Fruit fly (Drosophila melanogaster) whole organism, embryonic: ENCODE data around the gene eca.

ENCODE experiments used
- Bteb2 ChIP-seq: fragments of 200-800 bp; sonication (Bioruptor generic); optimal IDR thresholded peaks from 2 replicates; lab custom pipeline; 2016; ENCODE audit warnings: missing biosample characterization, missing genetic modification characterization
- CG10274 ChIP-seq: fragments of 200-800 bp; sonication (Bioruptor generic); optimal IDR thresholded peaks from 3 replicates; lab custom pipeline; 2017; ENCODE audit warnings: missing biosample characterization, mild to moderate bottlenecking, missing genetic modification characterization
- CG11093 ChIP-seq: fragments of 200-800 bp; sonication (Bioruptor generic); IDR thresholded peaks from 3 replicates; pipeline ENCODE4 v1.3.6; 2022; ENCODE audit warnings: missing biosample characterization, missing genetic modification characterization
- CG11560 ChIP-seq: fragments of 200-800 bp; sonication (Bioruptor generic); IDR thresholded peaks from 3 replicates; pipeline ENCODE4 v1.3.6; 2022; ENCODE audit warnings: missing biosample characterization, missing genetic modification characterization
- CG12155 ChIP-seq: fragments of 200-800 bp; sonication (Bioruptor generic); optimal IDR thresholded peaks from 3 replicates; lab custom pipeline; 2016; ENCODE audit warnings: missing biosample characterization, missing genetic modification characterization
- CG12236 ChIP-seq: fragments of 200-800 bp; sonication (Bioruptor generic); optimal IDR thresholded peaks from 2 replicates; lab custom pipeline; 2016; ENCODE audit warnings: missing biosample characterization, missing genetic modification characterization
- CG15514 ChIP-seq: fragments of 200-800 bp; sonication (Bioruptor generic); optimal IDR thresholded peaks from 3 replicates; lab custom pipeline; 2017; ENCODE audit warnings: missing biosample characterization, missing genetic modification characterization, mild to moderate bottlenecking, moderate library complexity, missing genetic modification reagents
- CG15601 ChIP-seq: fragments of 200-800 bp; sonication (Bioruptor generic); optimal IDR thresholded peaks from 3 replicates; lab custom pipeline; 2019; ENCODE audit warnings: missing biosample characterization, mild to moderate bottlenecking, missing genetic modification characterization, moderate library complexity
- CG17359 ChIP-seq: fragments of 200-800 bp; sonication (Bioruptor generic); optimal IDR thresholded peaks from 3 replicates; lab custom pipeline; 2018; ENCODE audit warnings: missing biosample characterization, mild to moderate bottlenecking, missing genetic modification characterization, moderate library complexity
- CG17829 ChIP-seq: fragments of 200-800 bp; optimal IDR thresholded peaks from 2 replicates; lab custom pipeline; 2019; ENCODE audit warnings: missing biosample characterization, mild to moderate bottlenecking, missing genetic modification characterization, moderate library complexity
- CG1792 ChIP-seq: fragments of 200-800 bp; sonication (Bioruptor generic); optimal IDR thresholded peaks from 2 replicates; lab custom pipeline; 2016; ENCODE audit warnings: missing biosample characterization, missing genetic modification characterization
- CG30020 ChIP-seq: fragments of 200-800 bp; optimal IDR thresholded peaks from 2 replicates; lab custom pipeline; 2019; ENCODE audit warnings: missing biosample characterization, mild to moderate bottlenecking, missing genetic modification characterization, moderate library complexity
- CG3407 ChIP-seq: fragments of 200-800 bp; sonication (Bioruptor generic); optimal IDR thresholded peaks from 2 replicates; lab custom pipeline; 2018; ENCODE audit warnings: missing biosample characterization, mild to moderate bottlenecking, missing genetic modification characterization
- CG3995 ChIP-seq: fragments of 200-800 bp; sonication (Bioruptor generic); optimal IDR thresholded peaks from 3 replicates; lab custom pipeline; 2016; ENCODE audit warnings: missing biosample characterization, missing genetic modification characterization
- CG4360 ChIP-seq: fragments of 200-800 bp; sonication (Bioruptor generic); IDR thresholded peaks from 2 replicates; pipeline ENCODE4 v1.3.6; 2022; ENCODE audit warnings: missing biosample characterization, missing genetic modification characterization
- CG5180 ChIP-seq: fragments of 200-800 bp; sonication (Bioruptor generic); optimal IDR thresholded peaks from 3 replicates; lab custom pipeline; 2017; ENCODE audit warnings: missing biosample characterization, missing genetic modification characterization, mild to moderate bottlenecking, moderate library complexity, missing genetic modification reagents
- CG7357 ChIP-seq: fragments of 200-800 bp; sonication (Bioruptor generic); IDR thresholded peaks from 3 replicates; pipeline ENCODE4 v1.3.6; 2022; ENCODE audit warnings: missing biosample characterization, missing genetic modification characterization
- CG7556 ChIP-seq: fragments of 200-800 bp; sonication (Bioruptor generic); optimal IDR thresholded peaks from 2 replicates; lab custom pipeline; 2017; ENCODE audit warnings: missing biosample characterization, mild to moderate bottlenecking, missing genetic modification characterization
- CG8089 ChIP-seq: fragments of 200-800 bp; sonication (Bioruptor generic); optimal IDR thresholded peaks from 3 replicates; lab custom pipeline; 2016; ENCODE audit warnings: missing biosample characterization, missing genetic modification characterization
- CG9932 ChIP-seq: fragments of 200-800 bp; sonication (Bioruptor generic); IDR thresholded peaks from 2 replicates; pipeline ENCODE4 v1.3.6; 2022; ENCODE audit warnings: missing biosample characterization, missing genetic modification characterization
- Ets97D ChIP-seq: fragments of 200-800 bp; sonication (Bioruptor generic); optimal IDR thresholded peaks from 3 replicates; lab custom pipeline; 2016; ENCODE audit warnings: missing biosample characterization, missing genetic modification characterization
- Hmr ChIP-seq: fragments of 200-800 bp; sonication (Bioruptor generic); optimal IDR thresholded peaks from 3 replicates; lab custom pipeline; 2017; ENCODE audit warnings: mild to moderate bottlenecking, missing biosample characterization, missing genetic modification reagents, missing genetic modification characterization
- Hmx ChIP-seq: fragments of 200-800 bp; sonication (Bioruptor generic); optimal IDR thresholded peaks from 2 replicates; lab custom pipeline; 2016; ENCODE audit warnings: missing biosample characterization, missing genetic modification characterization
- Hr39 ChIP-seq: fragments of >200 bp; optimal IDR thresholded peaks from 2 replicates; lab custom pipeline; 2017
- Lhr ChIP-seq: fragments of 200-800 bp; sonication (Bioruptor generic); optimal IDR thresholded peaks from 3 replicates; lab custom pipeline; 2017; ENCODE audit warnings: mild to moderate bottlenecking, missing biosample characterization, missing genetic modification reagents, missing genetic modification characterization
- Mes4 ChIP-seq: fragments of 200-800 bp; sonication (Bioruptor generic); optimal IDR thresholded peaks from 2 replicates; lab custom pipeline; 2016; ENCODE audit warnings: missing biosample characterization, missing genetic modification characterization
- NFAT ChIP-seq: fragments of 200-800 bp; sonication (Bioruptor generic); IDR thresholded peaks from 2 replicates; pipeline ENCODE4 v1.3.6; 2022; ENCODE audit warnings: missing biosample characterization, missing genetic modification characterization
- Neu2 ChIP-seq: fragments of 200-800 bp; sonication (Bioruptor generic); optimal IDR thresholded peaks from 3 replicates; lab custom pipeline; 2016; ENCODE audit warnings: missing biosample characterization, missing genetic modification characterization, borderline replicate concordance
- Oli ChIP-seq: fragments of 200-800 bp; sonication (Bioruptor generic); optimal IDR thresholded peaks from 2 replicates; lab custom pipeline; 2018; ENCODE audit warnings: missing biosample characterization, mild to moderate bottlenecking, missing genetic modification characterization, moderate library complexity
- Optix ChIP-seq: fragments of 200-800 bp; sonication (Bioruptor generic); IDR thresholded peaks from 3 replicates; pipeline ENCODE4 v1.3.6; 2022; ENCODE audit warnings: missing biosample characterization, missing genetic modification characterization
- Sox100B ChIP-seq: fragments of 200-800 bp; sonication (Bioruptor generic); optimal IDR thresholded peaks from 3 replicates; lab custom pipeline; 2018; ENCODE audit warnings: missing biosample characterization, mild to moderate bottlenecking, missing genetic modification characterization
- ab ChIP-seq: fragments of 200-800 bp; sonication (Bioruptor generic); optimal IDR thresholded peaks from 2 replicates; lab custom pipeline; 2016; ENCODE audit warnings: missing biosample characterization, missing genetic modification characterization
- az2 ChIP-seq: fragments of 200-800 bp; sonication (Bioruptor generic); optimal IDR thresholded peaks from 3 replicates; lab custom pipeline; 2016; ENCODE audit warnings: missing biosample characterization, missing genetic modification characterization
- cad ChIP-seq: fragments of >200 bp; optimal IDR thresholded peaks from 2 replicates; lab custom pipeline; 2017; ENCODE audit warnings: missing biosample characterization, missing genetic modification characterization
- caup ChIP-seq: fragments of 200-800 bp; sonication (Bioruptor generic); optimal IDR thresholded peaks from 3 replicates; lab custom pipeline; 2017; ENCODE audit warnings: missing biosample characterization, mild to moderate bottlenecking, missing genetic modification characterization, moderate library complexity; ENCODE audit not compliant: severe bottlenecking
- ci ChIP-seq: fragments of 200-800 bp; sonication (Bioruptor generic); IDR thresholded peaks from 3 replicates; pipeline ENCODE4 v1.3.6; 2022; ENCODE audit warnings: missing biosample characterization, missing genetic modification characterization
- dmrt11E ChIP-seq: fragments of 200-800 bp; sonication (Bioruptor generic); optimal IDR thresholded peaks from 3 replicates; lab custom pipeline; 2018; ENCODE audit warnings: missing biosample characterization, mild to moderate bottlenecking, missing genetic modification characterization, moderate library complexity
- grau ChIP-seq: fragments of 200-800 bp; optimal IDR thresholded peaks from 3 replicates; lab custom pipeline; 2019; ENCODE audit warnings: missing biosample characterization, mild to moderate bottlenecking, missing genetic modification characterization, moderate library complexity
- gsb ChIP-seq: fragments of 200-800 bp; sonication (Bioruptor generic); IDR thresholded peaks from 2 replicates; pipeline ENCODE4 v1.3.6; 2022; ENCODE audit warnings: missing biosample characterization, missing genetic modification characterization
- lilli ChIP-seq: fragments of 200-800 bp; sonication (Bioruptor generic); optimal IDR thresholded peaks from 3 replicates; lab custom pipeline; 2016; ENCODE audit warnings: missing biosample characterization, missing genetic modification characterization
- mld ChIP-seq: fragments of 200-800 bp; sonication (Bioruptor generic); IDR thresholded peaks from 3 replicates; pipeline ENCODE4 v1.3.6; 2022; ENCODE audit warnings: missing biosample characterization, missing genetic modification characterization; ENCODE audit not compliant: partially characterized antibody
- nau ChIP-seq: fragments of 200-800 bp; sonication (Bioruptor generic); optimal IDR thresholded peaks from 3 replicates; lab custom pipeline; 2017; ENCODE audit warnings: missing biosample characterization, mild to moderate bottlenecking, missing genetic modification characterization, missing genetic modification reagents
- nom ChIP-seq: fragments of 200-800 bp; sonication (Bioruptor generic); optimal IDR thresholded peaks from 2 replicates; lab custom pipeline; 2017; ENCODE audit warnings: missing biosample characterization, missing genetic modification characterization, mild to moderate bottlenecking, moderate library complexity, missing genetic modification reagents
- ro ChIP-seq: fragments of 200-800 bp; sonication (Bioruptor generic); IDR thresholded peaks from 2 replicates; pipeline ENCODE4 v1.3.6; 2022; ENCODE audit warnings: missing biosample characterization, missing genetic modification characterization
- seq ChIP-seq: fragments of 200-800 bp; sonication (Bioruptor generic); IDR thresholded peaks from 2 replicates; pipeline ENCODE4 v1.3.6; 2022; ENCODE audit warnings: missing biosample characterization, missing genetic modification characterization
- sob ChIP-seq: fragments of 200-800 bp; sonication (Bioruptor generic); IDR thresholded peaks from 2 replicates; pipeline ENCODE4 v1.3.6; 2022; ENCODE audit warnings: missing biosample characterization, missing genetic modification characterization
- sqz ChIP-seq: fragments of 200-800 bp; sonication (Bioruptor generic); optimal IDR thresholded peaks from 3 replicates; lab custom pipeline; 2018; ENCODE audit warnings: missing biosample characterization, mild to moderate bottlenecking, missing genetic modification characterization
- sr ChIP-seq: fragments of 200-800 bp; sonication (Bioruptor generic); IDR thresholded peaks from 3 replicates; pipeline ENCODE4 v1.3.6; 2022; ENCODE audit warnings: missing biosample characterization, missing genetic modification characterization
- stwl ChIP-seq: fragments of 200-800 bp; sonication (Bioruptor generic); optimal IDR thresholded peaks from 3 replicates; lab custom pipeline; 2018; ENCODE audit warnings: missing biosample characterization, mild to moderate bottlenecking, missing genetic modification characterization, moderate library complexity
- tap ChIP-seq: fragments of 200-800 bp; optimal IDR thresholded peaks from 3 replicates; lab custom pipeline; 2019; ENCODE audit warnings: missing biosample characterization, mild to moderate bottlenecking, missing genetic modification characterization, moderate library complexity
- wor ChIP-seq: fragments of 200-800 bp; sonication (Bioruptor generic); IDR thresholded peaks from 2 replicates; pipeline ENCODE4 v1.3.6; 2022; ENCODE audit warnings: missing biosample characterization, missing genetic modification characterization

eca gene

DNA sequence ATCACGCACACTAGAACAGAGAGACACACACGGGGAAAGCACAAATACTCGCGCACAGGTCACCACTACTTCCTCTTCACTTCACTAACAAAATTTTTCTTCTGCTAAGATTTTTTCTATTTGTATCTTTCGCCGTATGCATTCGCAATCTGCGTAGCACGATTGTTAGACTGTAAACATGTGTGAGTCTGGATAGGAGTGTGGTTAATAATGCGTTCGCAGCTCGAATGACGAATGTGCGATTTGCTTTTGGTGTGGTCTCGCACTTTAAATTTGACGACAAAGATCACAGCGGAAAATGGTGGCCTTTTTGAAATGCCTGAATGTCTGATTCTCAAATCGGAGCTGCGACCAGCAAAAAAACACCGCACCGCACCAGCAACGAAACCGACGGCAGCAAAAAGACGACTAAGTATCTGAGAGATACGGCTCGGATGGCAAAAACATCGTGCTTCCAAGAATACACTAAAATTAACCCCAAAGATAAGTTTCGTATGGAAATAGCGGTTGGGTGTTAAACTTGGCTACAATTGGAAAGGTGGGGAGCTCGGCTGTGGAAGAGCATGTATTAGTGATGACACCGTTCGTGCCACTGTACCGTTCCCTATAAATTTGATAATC lies 19.8 kb upstream of the eca start, which contains the start of gene Unc-115a (continued):
- peak; percentile 61 for TF ChIP-seq Mes4 (GFP tag; lab: Kevin White, UChicago)
- TF ChIP-seq nau (GFP tag; lab: Kevin White, UChicago): no peak
- TF ChIP-seq CG12155: peak; percentile 35
- no peak for TF ChIP-seq nom (GFP tag; lab: Kevin White, UChicago)
- TF ChIP-seq ro (GFP tag; lab: Robert Waterston, UW): no peak
- peak; percentile 59 for TF ChIP-seq sqz
- peak; percentile 78 for TF ChIP-seq CG17829
- peak; percentile 33 for TF ChIP-seq CG7556 (GFP tag; lab: Kevin White, UChicago)
- no peak for TF ChIP-seq ci (GFP tag; lab: Robert Waterston, UW)
- TF ChIP-seq ab (GFP tag; lab: Kevin White, UChicago): no peak
- TF ChIP-seq CG11560 (tag; lab: Robert Waterston, UW): no peak
- peak; percentile 50 for TF ChIP-seq grau (tag; lab: Kevin White, UChicago)
- TF ChIP-seq stwl (tag; lab: Kevin White, UChicago): peak; percentile 69
- TF ChIP-seq gsb (GFP tag; lab: Robert Waterston, UW): no peak
- TF ChIP-seq seq (GFP tag; lab: Robert Waterston, UW): no peak
- TF ChIP-seq CG30020: peak; percentile 34
- peak; percentile 49 for TF ChIP-seq CG3995 (GFP tag; lab: Kevin White, UChicago)
- peak; percentile 8 for TF ChIP-seq CG8089
- TF ChIP-seq sr (GFP tag; lab: Robert Waterston, UW): no peak
- no peak for TF ChIP-seq cad (GFP tag; lab: Kevin White, UChicago)
- TF ChIP-seq CG10274 (GFP tag; lab: Kevin White, UChicago): no peak
- TF ChIP-seq mld (GFP tag; lab: Robert Waterston, UW): no peak
- peak; percentile 43 for TF ChIP-seq CG12236 (GFP tag; lab: Kevin White, UChicago)
- TF ChIP-seq CG15601 (tag; lab: Kevin White, UChicago): peak; percentile 73
- no peak for TF ChIP-seq Sox100B (GFP tag; lab: Kevin White, UChicago)
- peak; percentile 92 for TF ChIP-seq Lhr (GFP tag; lab: Kevin White, UChicago)
- peak; percentile 85 for TF ChIP-seq CG15514 (GFP tag; lab: Kevin White, UChicago)
- TF ChIP-seq CG9932 (GFP tag; lab: Robert Waterston, UW): no peak
- TF ChIP-seq Hmr: peak; percentile 83
- peak; percentile 92 for TF ChIP-seq Ets97D
- TF ChIP-seq CG17359 (tag; lab: Kevin White, UChicago): peak; percentile 57
- peak; percentile 39 for TF ChIP-seq lilli (GFP tag; lab: Kevin White, UChicago)
- no peak for TF ChIP-seq Oli (tag; lab: Kevin White, UChicago)
- no peak for TF ChIP-seq CG3407 (GFP tag; lab: Kevin White, UChicago)
- no peak for TF ChIP-seq wor (GFP tag; lab: Robert Waterston, UW)
- no peak for TF ChIP-seq NFAT (GFP tag; lab: Robert Waterston, UW)
- no peak for TF ChIP-seq az2 (GFP tag; lab: Kevin White, UChicago)
- TF ChIP-seq Neu2 (GFP tag; lab: Kevin White, UChicago): no peak
- TF ChIP-seq dmrt11E (tag; lab: Kevin White, UChicago): peak; percentile 17
- TF ChIP-seq Bteb2: peak; percentile 48
- TF ChIP-seq CG7357 (GFP tag; lab: Robert Waterston, UW): no peak
- TF ChIP-seq CG4360 (GFP tag; lab: Robert Waterston, UW): no peak
- TF ChIP-seq tap (tag; lab: Kevin White, UChicago): no peak
- no peak for TF ChIP-seq sob
- TF ChIP-seq Hr39: no peak
- no peak for TF ChIP-seq CG5180 (GFP tag; lab: Kevin White, UChicago)
- TF ChIP-seq CG1792 (GFP tag; lab: Kevin White, UChicago): no peak
- TF ChIP-seq Optix (GFP tag; lab: Robert Waterston, UW): no peak
- TF ChIP-seq Hmx: no peak
- TF ChIP-seq caup (GFP tag; lab: Kevin White, UChicago): peak; percentile 61
- 0 out of 3 replicates have a peak, but pooled peaks have one; percentile 12 for TF ChIP-seq CG11093
